Comparison of ENCODE assay signal across 1 worm cellular context in the genomic region with DNA sequence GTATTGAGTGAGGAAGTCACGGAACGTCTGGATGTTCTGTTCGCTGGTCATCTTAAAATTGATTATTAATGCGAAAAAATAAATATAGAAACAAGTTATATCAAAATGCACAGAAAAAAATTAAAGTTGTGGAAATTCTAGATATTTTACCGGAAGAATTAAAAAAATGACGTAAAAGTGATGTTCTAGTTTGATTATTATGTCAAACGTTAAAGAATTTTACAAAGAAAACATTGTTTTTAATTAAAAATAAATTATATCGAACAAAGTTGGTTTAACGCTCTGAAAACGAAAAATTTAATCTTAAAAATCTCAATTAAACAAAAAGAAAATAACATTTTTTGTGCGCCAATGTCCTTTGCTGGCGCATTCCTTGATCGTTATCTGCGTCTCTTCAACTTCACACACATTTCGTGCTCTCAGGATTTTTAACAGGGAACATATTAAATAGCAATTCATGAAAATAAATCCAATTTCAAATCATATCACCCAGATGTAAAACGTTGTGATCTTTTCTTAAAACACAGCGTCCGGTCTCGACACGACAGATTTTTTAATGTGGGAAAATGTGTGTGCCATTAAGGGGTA.
TF ChIP-seq lines count a peak whose summit lies in the region.

TSS of gene tin-9.1 (minus strand) at position 51 of the 588 bp plus-strand sequence.

TF ChIP-seq in whole organism, L1 larva, 84 proteins besides CTCF, POLR2A, EP300 and RAD21 (continued from another document):
- peak; percentile 18 for TF ChIP-seq mef-2 (tag; optimal IDR thresholded peaks at IDR 0.05; lab: Kevin White, UChicago)
- no peak for TF ChIP-seq alr-1 (tag; optimal IDR thresholded peaks at IDR 0.05; lab: Kevin White, UChicago; ENCODE audit: borderline replicate concordance)
- TF ChIP-seq lin-39 (tag; optimal IDR thresholded peaks at IDR 0.05; lab: Kevin White, UChicago), result peak; percentile 76
- TF ChIP-seq snpc-4 (tag; optimal IDR thresholded peaks at IDR 0.05; lab: Kevin White, UChicago), result peak; percentile 80
- TF ChIP-seq F16B12.6 (tag; optimal IDR thresholded peaks at IDR 0.05; lab: Kevin White, UChicago), result peak; percentile 39
- TF ChIP-seq snu-23 (GFP tag; optimal IDR thresholded peaks at IDR 0.05; lab: Kevin White, UChicago), result peak; percentile 89
- TF ChIP-seq nhr-28 (tag; optimal IDR thresholded peaks at IDR 0.05; lab: Kevin White, UChicago), result no peak
- peak; percentile 89 to 92 for TF ChIP-seq lsy-2 (tag; optimal IDR thresholded peaks at IDR 0.05; lab: Kevin White, UChicago)
- peak; percentile 28 for TF ChIP-seq fkh-4 (tag; optimal IDR thresholded peaks at IDR 0.05; lab: Kevin White, UChicago; ENCODE audit: borderline replicate concordance)
- peak; percentile 58 for TF ChIP-seq lin-15B (tag; optimal IDR thresholded peaks at IDR 0.05; lab: Kevin White, UChicago)
- peak; percentile 70 for TF ChIP-seq isw-1 (GFP tag; IDR thresholded peaks at IDR 0.05; lab: Robert Waterston, UW)
- peak; percentile 78 for TF ChIP-seq C16A3.4 (tag; optimal IDR thresholded peaks at IDR 0.05; lab: Kevin White, UChicago)
- peak in 1 of 2 experiments; percentile 72 for TF ChIP-seq mdl-1 (tag; optimal IDR thresholded peaks at IDR 0.05; lab: Kevin White, UChicago)
- TF ChIP-seq ceh-63 (GFP tag; optimal IDR thresholded peaks at IDR 0.05; lab: Kevin White, UChicago), result no peak
- TF ChIP-seq zag-1 (tag; optimal IDR thresholded peaks at IDR 0.05; lab: Kevin White, UChicago), result no peak
- no peak for TF ChIP-seq unc-30 (tag; optimal IDR thresholded peaks at IDR 0.05; lab: Kevin White, UChicago)
- TF ChIP-seq aha-1 (tag; optimal IDR thresholded peaks at IDR 0.05; lab: Kevin White, UChicago), result no peak
- no peak for TF ChIP-seq unc-62 (GFP tag; optimal IDR thresholded peaks at IDR 0.05; lab: Kevin White, UChicago)
- no peak for TF ChIP-seq vab-15 (tag; optimal IDR thresholded peaks at IDR 0.05; lab: Kevin White, UChicago)
